Fruit fly (Drosophila melanogaster): ENCODE results near the gene knk.

The knk gene

DNA sequence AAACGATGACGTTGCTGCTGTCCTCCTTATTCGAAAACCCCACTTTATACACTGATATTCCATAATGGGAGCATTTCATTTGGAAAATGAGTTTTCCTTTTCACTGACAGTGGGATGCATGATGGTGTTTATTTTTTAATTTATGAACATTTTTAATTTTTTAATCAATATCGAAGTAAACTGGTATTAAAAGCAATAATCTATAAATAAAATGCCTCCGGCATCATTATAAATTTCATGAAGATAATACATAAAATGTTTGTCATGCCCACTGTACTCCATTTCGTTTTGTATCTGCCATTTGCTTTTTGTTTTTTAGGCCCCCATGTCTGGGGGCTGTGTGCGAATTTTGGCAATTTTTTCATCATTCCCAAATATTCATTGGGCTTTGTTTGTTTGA is 4.6 kb upstream of the knk start (continued):
- TF ChIP-seq CG7786 (GFP tag; optimal IDR thresholded peaks at IDR 0.05) (peak; percentile 25), CG5180 (GFP tag; optimal IDR thresholded peaks at IDR 0.05) (peak; percentile 11), jing (GFP tag; optimal IDR thresholded peaks at IDR 0.05) (no peak), crol (GFP tag; IDR thresholded peaks at IDR 0.05) (no peak), B-H2 (GFP tag; optimal IDR thresholded peaks at IDR 0.05) (no peak)

DNA sequence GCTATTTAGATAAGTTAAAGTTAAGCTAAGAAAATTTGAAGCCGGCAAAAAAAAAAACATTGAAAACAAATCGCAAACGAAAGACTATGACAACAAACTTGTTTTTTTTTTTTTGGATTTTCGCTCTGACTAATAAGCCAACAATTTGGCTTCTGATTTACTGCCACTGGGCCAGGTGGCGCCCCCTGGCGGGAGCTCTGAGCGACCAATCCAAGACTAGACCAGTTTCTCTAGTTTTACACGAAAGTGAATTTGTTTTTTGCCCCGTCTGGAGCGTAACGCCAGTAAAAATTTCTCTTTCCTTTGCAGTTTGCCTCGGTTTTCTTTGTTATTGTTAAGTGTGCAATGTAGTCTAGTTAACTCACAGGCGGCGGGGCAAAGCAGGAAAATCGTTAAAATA is 700 bp downstream of the knk start:
- TF ChIP-seq HLHmδ (GFP tag; optimal IDR thresholded peaks at IDR 0.05) (peak; percentile 19), BEAF-32 (GFP tag; optimal IDR thresholded peaks at IDR 0.05) (no peak), CG9609 (GFP tag; optimal IDR thresholded peaks at IDR 0.05) (no peak), HLH4C (GFP tag; IDR thresholded peaks at IDR 0.05; ENCODE audit: partially characterized antibody) (0 out of 3 replicates have a peak, but pooled peaks have one; percentile 16), Blimp-1 (GFP tag; optimal IDR thresholded peaks at IDR 0.05) (peak; percentile 99), CTCF (GFP tag; optimal IDR thresholded peaks at IDR 0.05) (peak; percentile 88), vvl (GFP tag; IDR thresholded peaks at IDR 0.05) (0 out of 2 replicates have a peak, but pooled peaks have one; percentile 13), sd (tag; optimal IDR thresholded peaks at IDR 0.05) (peak; percentile 84), CG6254 (GFP tag; optimal IDR thresholded peaks at IDR 0.05) (peak; percentile 26), CG10431 (GFP tag; optimal IDR thresholded peaks at IDR 0.05) (peak; percentile 53), wdn (GFP tag; IDR thresholded peaks at IDR 0.05) (no peak), Med (GFP tag) (peak; percentile 14), sqz (GFP tag; optimal IDR thresholded peaks at IDR 0.05) (peak; percentile 49), sens (GFP tag) (peak; percentile 39), CG33557 (GFP tag; optimal IDR thresholded peaks at IDR 0.05) (peak; percentile 48), CG10267 (tag; optimal IDR thresholded peaks at IDR 0.05) (no peak), bsh (GFP tag; optimal IDR thresholded peaks at IDR 0.05) (peak in 1 of 2 experiments; percentile 18), ci (GFP tag; IDR thresholded peaks at IDR 0.05) (peak; percentile 30; the same call in 1 of the 3 replicates), Hr78 (GFP tag; optimal IDR thresholded peaks at IDR 0.05) (no peak), CG31441 (GFP tag; IDR thresholded peaks at IDR 0.05) (no peak), mld (GFP tag; IDR thresholded peaks at IDR 0.05; ENCODE audit: partially characterized antibody) (no peak), chinmo (GFP tag; IDR thresholded peaks at IDR 0.05; ENCODE audit: partially characterized antibody) (0 out of 4 replicates have a peak, but pooled peaks have one; percentile 20), CG5953 (GFP tag; IDR thresholded peaks at IDR 0.05) (no peak)

DNA sequence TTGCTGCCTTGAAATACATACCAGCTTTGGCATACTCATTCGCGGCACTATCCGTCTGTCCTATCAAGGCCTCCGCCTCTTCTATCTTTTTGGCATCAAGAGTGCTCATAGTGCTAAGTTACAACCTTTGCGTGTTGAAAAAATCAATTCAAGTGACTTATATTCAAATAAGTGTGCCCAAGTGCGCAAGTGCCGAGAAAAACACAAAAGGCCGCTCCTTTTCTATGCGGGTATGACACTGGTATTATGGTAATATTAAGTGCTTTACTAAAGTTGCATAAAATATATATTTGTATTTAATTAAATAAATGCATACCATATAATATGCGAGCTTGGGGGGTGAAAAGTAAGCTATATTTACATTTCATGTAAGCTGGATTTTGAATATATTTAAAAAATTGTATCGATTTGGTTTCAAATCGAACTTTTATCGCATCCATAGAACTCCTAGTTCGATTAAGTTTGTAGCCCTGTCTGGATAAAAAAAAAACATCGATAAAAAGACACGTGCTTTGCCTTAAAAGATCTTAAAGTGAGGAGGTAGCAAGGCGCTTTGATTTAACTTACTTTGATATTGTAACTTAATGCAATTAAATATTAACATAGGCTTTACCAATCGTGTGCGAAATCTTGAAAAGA is 4.1 kb downstream of the knk start, which contains the start of the genes gammaSnap2 and ATPsynepsilonL:
gammaSnap2 (minus strand) TSS at position 135 of the 639 bp plus-strand sequence.
ATPsynepsilonL (plus strand) TSS at position 508 of the 639 bp plus-strand sequence.
- TF ChIP-seq gcm (GFP tag; optimal IDR thresholded peaks at IDR 0.05) (no peak), crol (GFP tag; IDR thresholded peaks at IDR 0.05) (no peak), fd96Cb (tag; optimal IDR thresholded peaks at IDR 0.05) (no peak), stwl (tag; optimal IDR thresholded peaks at IDR 0.05) (peak; percentile 81), dimm (GFP tag; IDR thresholded peaks at IDR 0.05) (no peak), CG6813 (GFP tag; optimal IDR thresholded peaks at IDR 0.05) (no peak), abd-A (tag; optimal IDR thresholded peaks at IDR 0.05) (no peak), MTF-1 (GFP tag; optimal IDR thresholded peaks at IDR 0.05; ENCODE audit: borderline replicate concordance) (no peak), CG11398 (GFP tag; optimal IDR thresholded peaks at IDR 0.05) (no peak), twi (tag; optimal IDR thresholded peaks at IDR 0.05) (no peak), CG13775 (GFP tag; optimal IDR thresholded peaks at IDR 0.05) (no peak), NC2β (GFP tag; optimal IDR thresholded peaks at IDR 0.05) (no peak), dysf (GFP tag; IDR thresholded peaks at IDR 0.05) (no peak), Sry-δ (GFP tag; optimal IDR thresholded peaks at IDR 0.05) (peak; percentile 4), CG10654 (GFP tag; optimal IDR thresholded peaks at IDR 0.05) (no peak), Dip2 (GFP tag; IDR thresholded peaks at IDR 0.05) (no peak), CG12155 (GFP tag; optimal IDR thresholded peaks at IDR 0.05) (no peak), Dp (GFP tag; optimal IDR thresholded peaks at IDR 0.05) (peak; percentile 14), Dll (GFP tag; IDR thresholded peaks at IDR 0.05; ENCODE audit: partially characterized antibody) (0 out of 4 replicates have a peak, but pooled peaks have one; percentile 51), z (GFP tag; IDR thresholded peaks at IDR 0.05) (no peak), Adf1 (GFP tag; IDR thresholded peaks at IDR 0.05) (no peak), sens (GFP tag) (no peak)

Measured in whole organism, embryonic.